Worm (Caenorhabditis elegans) whole organism, L3 larva: ENCODE measurements around the gene cyk-7.

Source experiments
- R02D3.7 ChIP-seq: fragments of 150-350 bp; optimal IDR thresholded peaks from 2 replicates; lab custom pipeline; 2014; ENCODE audit warnings: missing biosample characterization, missing genetic modification characterization
- elt-1 ChIP-seq: fragments of 150-350 bp; optimal IDR thresholded peaks from 2 replicates; lab custom pipeline; 2014; ENCODE audit warnings: missing biosample characterization, missing genetic modification characterization
- eor-1 ChIP-seq, 2 experiments: fragments of 150-350 bp; optimal IDR thresholded peaks; 2 replicates each; lab custom pipeline; 2014 to 2018; ENCODE audit warnings: missing biosample characterization in 2 of 2, missing genetic modification characterization in 2 of 2
- fos-1 ChIP-seq: fragments of 150-350 bp; optimal IDR thresholded peaks from 2 replicates; lab custom pipeline; 2014; ENCODE audit warnings: missing biosample characterization, missing genetic modification characterization
- lin-39 ChIP-seq: fragments of 150-350 bp; optimal IDR thresholded peaks from 2 replicates; lab custom pipeline; 2018; ENCODE audit warnings: missing biosample characterization, missing genetic modification reagents, missing genetic modification characterization
- nhr-12 ChIP-seq: fragments of 150-350 bp; optimal IDR thresholded peaks from 2 replicates; lab custom pipeline; 2014; ENCODE audit warnings: missing biosample characterization, missing genetic modification characterization
- nhr-25 ChIP-seq: sonication (generic microtip); optimal IDR thresholded peaks from 2 replicates; lab custom pipeline; 2017; ENCODE audit warnings: missing biosample characterization, missing genetic modification characterization
- nhr-28 ChIP-seq: fragments of 150-350 bp; optimal IDR thresholded peaks from 2 replicates; lab custom pipeline; 2014; ENCODE audit warnings: missing biosample characterization, missing genetic modification characterization
- unc-39 ChIP-seq: sonication (generic microtip); optimal IDR thresholded peaks from 4 replicates; lab custom pipeline; 2017; ENCODE audit warnings: missing biosample characterization, missing genetic modification characterization

ce11 chrIII:7768963-7769362, 26.2 kb downstream of the cyk-7 start, which contains the start of gene ZK686.3:
- no peak for TF ChIP-seq elt-1 (tag; lab: Kevin White, UChicago)
- no peak for TF ChIP-seq lin-39 (tag; lab: Kevin White, UChicago)
- no peak for TF ChIP-seq nhr-25 (tag; lab: Kevin White, UChicago)
- TF ChIP-seq R02D3.7 (tag; lab: Kevin White, UChicago) = no peak
- no peak for TF ChIP-seq eor-1 (tag; optimal IDR thresholded peaks at IDR 0.05; lab: Kevin White, UChicago)
- TF ChIP-seq unc-39 (tag; lab: Kevin White, UChicago) = no peak
- TF ChIP-seq nhr-12 = no peak
- no peak for TF ChIP-seq nhr-28 (tag; lab: Kevin White, UChicago)
- no peak for TF ChIP-seq fos-1 (tag; lab: Kevin White, UChicago)
